Worm (Caenorhabditis elegans) whole organism, midembryonic: ENCODE measurements around the gene mans-2.

Experiments used
- T22C8.4 ChIP-seq: fragments of 200-800 bp; sonication (Bioruptor generic); IDR thresholded peaks from 2 replicates; pipeline ENCODE4 v1.3.6; 2022; ENCODE audit warnings: missing genetic modification characterization, missing compliant biosample characterization
- cog-1 ChIP-seq: sonication (generic microtip); optimal IDR thresholded peaks from 2 replicates; lab custom pipeline; 2016; ENCODE audit warnings: missing genetic modification characterization, missing compliant biosample characterization
- flt-1 ChIP-seq: fragments of 200-800 bp; sonication (Bioruptor generic); IDR thresholded peaks from 2 replicates; pipeline ENCODE4 v1.3.6; 2022; ENCODE audit warnings: missing genetic modification characterization, missing compliant biosample characterization
- klf-2 ChIP-seq: fragments of 200-800 bp; sonication (Bioruptor generic); conservative IDR thresholded peaks from 2 replicates; pipeline ENCODE4 v1.3.6; 2022; ENCODE audit warnings: missing genetic modification reagents, missing genetic modification characterization, missing compliant biosample characterization
- med-1 ChIP-seq: sonication (generic microtip); optimal IDR thresholded peaks from 2 replicates; lab custom pipeline; 2017; ENCODE audit warnings: missing genetic modification characterization, mild to moderate bottlenecking, missing compliant biosample characterization, antibody characterized with exemption, missing genetic modification reagents; ENCODE audit not compliant: insufficient read depth
- ref-1 ChIP-seq: fragments of 200-800 bp; sonication (Bioruptor generic); conservative IDR thresholded peaks from 2 replicates; pipeline ENCODE4 v1.3.6; 2022; ENCODE audit warnings: missing genetic modification reagents, missing genetic modification characterization, missing compliant biosample characterization
- tab-1 ChIP-seq: fragments of 200-800 bp; sonication (Bioruptor generic); IDR thresholded peaks from 2 replicates; pipeline ENCODE4 v1.3.6; 2022; ENCODE audit warnings: missing genetic modification characterization, missing compliant biosample characterization
- ztf-23 ChIP-seq: fragments of 200-800 bp; sonication (Bioruptor generic); IDR thresholded peaks from 2 replicates; pipeline ENCODE4 v1.3.6; 2022; ENCODE audit warnings: missing genetic modification reagents, missing genetic modification characterization, missing compliant biosample characterization
- ztf-29 ChIP-seq: fragments of 200-800 bp; sonication (Bioruptor generic); IDR thresholded peaks from 2 replicates; pipeline ENCODE4 v1.3.6; 2022; ENCODE audit warnings: missing genetic modification reagents, missing genetic modification characterization, missing compliant biosample characterization

Gene mans-2

DNA sequence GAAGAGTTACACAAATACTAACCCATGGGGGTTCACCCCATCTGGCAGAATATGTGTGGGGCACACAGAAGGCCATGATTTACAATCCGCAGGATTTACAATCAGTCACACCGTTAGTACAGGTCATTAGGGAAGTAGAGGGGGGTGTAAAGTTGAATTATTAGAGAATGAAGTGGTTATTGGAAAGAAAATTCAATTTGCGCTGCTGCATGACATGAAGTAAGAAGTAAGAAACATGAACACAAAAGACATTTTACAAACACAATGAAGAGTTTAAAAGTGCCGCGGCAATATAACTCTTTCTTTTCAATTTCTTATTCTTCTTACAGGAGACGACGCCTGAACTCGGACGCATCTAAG lies 24.5 kb downstream of the mans-2 start:
- no peak for TF ChIP-seq ztf-23 (GFP tag; lab: Robert Waterston, UW)
- no peak for TF ChIP-seq ref-1 (GFP tag; lab: Robert Waterston, UW)
- TF ChIP-seq med-1 (GFP tag; lab: Kevin White, UChicago), result no peak
- TF ChIP-seq cog-1 (tag; lab: Kevin White, UChicago), result no peak
- TF ChIP-seq T22C8.4, result no peak
- TF ChIP-seq klf-2 (GFP tag; lab: Robert Waterston, UW), result no peak
- no peak for TF ChIP-seq ztf-29 (GFP tag; lab: Robert Waterston, UW)
- no peak for TF ChIP-seq tab-1 (GFP tag; lab: Robert Waterston, UW)
- no peak for TF ChIP-seq flt-1

DNA sequence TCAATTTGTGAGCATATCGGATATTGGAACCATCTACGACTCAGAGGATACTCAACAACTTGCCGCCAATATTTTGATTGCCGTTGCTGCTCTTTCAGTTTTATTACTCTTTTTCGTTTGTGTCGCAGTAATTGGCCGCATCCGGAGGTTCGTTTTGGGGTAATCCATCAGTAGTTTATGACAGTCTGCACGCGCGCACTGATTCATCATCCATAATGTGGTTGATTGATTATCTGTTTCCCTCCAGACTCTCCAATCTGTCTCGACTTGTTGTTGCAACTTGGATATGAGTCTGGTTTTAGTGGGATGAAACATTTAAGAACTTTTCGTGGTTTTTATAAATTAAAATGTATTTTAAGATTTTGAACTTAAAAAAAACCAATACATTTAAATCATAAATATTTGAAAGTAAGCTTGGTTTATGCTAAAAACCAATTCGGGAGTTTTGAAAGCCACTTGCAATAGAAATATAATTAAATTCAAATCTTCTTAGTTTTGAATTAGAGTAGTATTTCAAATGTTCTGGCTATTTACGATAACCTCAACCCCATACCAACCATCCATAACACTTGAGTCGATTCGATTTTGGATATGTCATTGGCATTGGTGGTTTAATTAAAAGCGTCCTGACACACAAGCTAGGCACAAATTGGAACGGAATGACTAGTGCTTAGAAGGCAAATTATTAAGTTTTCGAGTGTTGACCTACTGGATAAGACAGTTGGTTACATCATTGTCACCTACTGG lies 25.0 kb downstream of the mans-2 start:
- TF ChIP-seq ref-1 (GFP tag; lab: Robert Waterston, UW), result no peak
- TF ChIP-seq klf-2 (GFP tag; lab: Robert Waterston, UW), result no peak
- TF ChIP-seq cog-1 (tag; lab: Kevin White, UChicago), result no peak
- TF ChIP-seq tab-1 (GFP tag; lab: Robert Waterston, UW), result no peak
- no peak for TF ChIP-seq ztf-23 (GFP tag; lab: Robert Waterston, UW)
- no peak for TF ChIP-seq flt-1
- no peak for TF ChIP-seq med-1 (GFP tag; lab: Kevin White, UChicago)
- TF ChIP-seq T22C8.4, result no peak
- no peak for TF ChIP-seq ztf-29 (GFP tag; lab: Robert Waterston, UW)

DNA sequence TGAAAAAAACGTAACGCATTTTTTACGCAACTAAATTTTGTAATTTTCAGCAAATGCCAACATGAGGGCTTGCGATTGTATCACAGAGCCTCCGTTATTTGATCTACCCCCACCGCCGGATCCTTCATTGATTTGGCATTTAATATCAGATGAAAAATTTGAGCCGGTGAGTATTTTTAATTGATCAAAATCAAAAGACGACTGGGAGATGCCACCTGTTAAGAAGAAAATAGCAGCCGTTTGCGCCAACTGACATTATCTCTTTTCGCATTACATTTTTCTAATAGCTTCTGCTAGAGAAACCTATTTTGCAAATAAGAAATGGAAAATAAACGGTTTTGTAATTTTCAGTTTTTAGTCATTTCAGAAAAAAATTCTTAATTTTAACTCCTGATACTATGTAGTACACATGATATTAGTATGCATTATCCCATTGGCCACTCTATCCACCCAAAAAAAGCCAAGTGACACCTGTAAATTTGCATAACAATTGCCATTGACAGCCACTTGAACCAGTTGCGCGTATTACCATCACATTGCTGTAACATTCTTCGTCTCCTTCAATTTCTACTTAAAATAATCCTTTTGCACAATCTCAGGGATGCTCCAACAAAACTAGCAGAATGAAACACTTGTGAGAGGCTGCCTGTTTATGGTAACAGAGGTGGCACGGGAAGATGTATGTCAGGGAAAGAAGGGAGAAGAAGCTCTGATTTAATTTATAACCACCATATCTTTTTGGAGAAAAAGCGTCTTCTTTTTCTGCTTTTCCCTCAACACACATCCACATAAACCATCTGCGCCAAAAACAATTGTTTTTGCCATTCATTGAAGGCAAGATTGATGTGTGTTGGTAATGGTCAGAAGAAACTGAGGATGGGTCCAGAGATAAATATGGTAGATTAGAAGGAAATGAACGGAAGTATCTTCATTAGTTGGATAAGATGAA lies 26.7 kb downstream of the mans-2 start, which contains the start of gene F58H1.5:
Gene F58H1.5 (plus strand): TSS at position 51 of the 949 bp plus-strand sequence.
- TF ChIP-seq tab-1 (GFP tag; lab: Robert Waterston, UW), result no peak
- no peak for TF ChIP-seq klf-2 (GFP tag; lab: Robert Waterston, UW)
- TF ChIP-seq cog-1 (tag; lab: Kevin White, UChicago), result no peak
- no peak for TF ChIP-seq ztf-29 (GFP tag; lab: Robert Waterston, UW)
- no peak for TF ChIP-seq med-1 (GFP tag; lab: Kevin White, UChicago)
- no peak for TF ChIP-seq T22C8.4
- TF ChIP-seq flt-1, result no peak
- TF ChIP-seq ztf-23 (GFP tag; lab: Robert Waterston, UW), result no peak
- TF ChIP-seq ref-1 (GFP tag; lab: Robert Waterston, UW), result no peak

DNA sequence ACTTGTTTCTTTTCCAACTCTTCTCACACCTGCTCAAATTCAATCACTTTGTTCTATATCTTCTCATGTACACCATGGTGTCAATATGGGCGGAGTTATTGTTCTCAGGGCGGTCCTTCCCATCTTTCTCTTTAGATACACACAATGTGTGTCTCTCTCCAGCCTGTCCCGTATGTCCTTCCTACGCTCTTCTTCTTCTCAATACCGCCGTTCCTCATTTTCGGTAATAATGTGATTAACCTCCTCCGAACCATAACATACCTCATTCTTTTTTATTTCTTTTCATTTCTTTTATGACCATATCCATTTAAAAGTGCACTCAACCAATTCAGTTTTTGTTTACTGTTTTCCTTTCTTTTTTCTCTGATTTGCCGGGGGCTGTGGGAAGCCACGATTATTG lies 29.7 kb downstream of the mans-2 start:
- TF ChIP-seq med-1 (GFP tag; lab: Kevin White, UChicago) (no peak), flt-1 (peak; percentile 39; the same call in 1 of the 2 replicates)

DNA sequence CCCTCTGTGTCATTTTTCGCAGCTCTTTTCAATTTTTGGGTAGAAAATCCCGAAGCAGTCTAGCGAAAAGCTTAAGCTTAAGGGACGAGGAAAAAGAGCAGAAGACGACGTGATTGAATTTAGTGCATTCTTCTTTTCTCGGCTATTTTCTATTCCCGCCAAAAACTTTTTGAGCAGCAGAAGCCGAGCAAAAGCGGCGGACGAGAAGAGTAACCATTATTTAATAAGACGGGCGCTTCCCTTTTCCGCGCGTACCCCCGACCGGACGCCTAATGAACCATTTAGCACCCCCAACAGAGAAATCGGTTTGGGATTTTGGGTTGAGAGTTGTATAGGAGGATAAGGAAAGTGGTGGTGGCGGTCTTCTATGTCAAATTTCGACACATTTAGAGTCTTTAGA lies 31.7 kb downstream of the mans-2 start:
- TF ChIP-seq cog-1 (tag; lab: Kevin White, UChicago), result no peak
- no peak for TF ChIP-seq tab-1 (GFP tag; lab: Robert Waterston, UW)
- TF ChIP-seq med-1 (GFP tag; lab: Kevin White, UChicago), result no peak
- TF ChIP-seq T22C8.4, result no peak
- no peak for TF ChIP-seq flt-1
- no peak for TF ChIP-seq ztf-29 (GFP tag; lab: Robert Waterston, UW)
- TF ChIP-seq ref-1 (GFP tag; lab: Robert Waterston, UW), result no peak
- TF ChIP-seq klf-2 (GFP tag; lab: Robert Waterston, UW), result no peak
- no peak for TF ChIP-seq ztf-23 (GFP tag; lab: Robert Waterston, UW)

DNA sequence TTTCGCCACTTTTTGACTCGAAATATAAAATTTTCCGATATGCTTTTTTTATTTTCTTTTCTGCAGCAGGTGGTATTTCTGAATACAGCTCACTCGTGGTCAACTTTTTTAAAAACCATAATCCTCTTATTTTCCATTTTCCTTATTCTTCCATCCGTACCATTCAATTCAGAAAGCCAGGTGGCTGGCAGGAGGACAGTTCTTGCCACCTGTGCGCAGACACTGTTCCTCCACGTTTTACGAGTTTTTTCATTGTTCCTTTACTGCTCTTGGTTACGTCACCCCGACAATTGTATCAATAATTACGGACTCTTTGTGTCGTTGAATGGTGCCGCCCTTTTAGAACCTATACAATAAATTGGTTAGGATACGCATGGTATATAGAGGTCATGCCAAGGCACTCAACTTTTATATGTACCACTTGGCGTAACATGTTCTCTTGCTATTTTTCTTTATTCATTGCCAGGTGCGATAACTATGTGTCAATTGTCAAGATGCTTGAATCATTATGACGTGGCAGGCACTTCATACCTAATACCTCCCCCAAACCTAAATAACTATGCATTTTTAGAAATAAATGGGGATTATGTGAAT lies 32.3 kb downstream of the mans-2 start:
- TF ChIP-seq ztf-23 (GFP tag; lab: Robert Waterston, UW) (no peak), T22C8.4 (no peak), klf-2 (GFP tag; lab: Robert Waterston, UW) (no peak)

DNA sequence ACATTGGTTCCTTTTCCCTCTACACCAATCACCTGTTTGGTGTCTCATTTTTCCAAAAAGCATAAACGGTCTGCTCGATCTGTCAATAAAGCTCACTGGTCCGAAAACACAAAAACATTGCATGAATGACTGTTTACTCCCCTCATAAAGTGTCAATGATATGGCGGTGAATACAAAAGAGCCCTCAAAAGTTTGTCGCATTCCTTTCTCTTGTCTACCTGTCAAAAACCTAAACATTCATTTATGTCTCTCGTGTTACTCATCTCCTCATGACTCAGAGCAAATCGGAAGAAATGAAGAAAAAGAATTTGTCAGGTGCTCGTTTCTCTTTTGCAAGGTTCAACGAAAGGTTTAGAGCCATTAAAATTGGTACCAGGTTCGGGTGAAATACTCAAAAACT lies 34.1 kb downstream of the mans-2 start:
- TF ChIP-seq ztf-23 (GFP tag; lab: Robert Waterston, UW) (no peak), cog-1 (tag; lab: Kevin White, UChicago) (no peak), klf-2 (GFP tag; lab: Robert Waterston, UW) (no peak), ref-1 (GFP tag; lab: Robert Waterston, UW) (no peak), ztf-29 (GFP tag; lab: Robert Waterston, UW) (no peak), med-1 (GFP tag; lab: Kevin White, UChicago) (no peak), tab-1 (GFP tag; lab: Robert Waterston, UW) (no peak), T22C8.4 (no peak), flt-1 (no peak)

DNA sequence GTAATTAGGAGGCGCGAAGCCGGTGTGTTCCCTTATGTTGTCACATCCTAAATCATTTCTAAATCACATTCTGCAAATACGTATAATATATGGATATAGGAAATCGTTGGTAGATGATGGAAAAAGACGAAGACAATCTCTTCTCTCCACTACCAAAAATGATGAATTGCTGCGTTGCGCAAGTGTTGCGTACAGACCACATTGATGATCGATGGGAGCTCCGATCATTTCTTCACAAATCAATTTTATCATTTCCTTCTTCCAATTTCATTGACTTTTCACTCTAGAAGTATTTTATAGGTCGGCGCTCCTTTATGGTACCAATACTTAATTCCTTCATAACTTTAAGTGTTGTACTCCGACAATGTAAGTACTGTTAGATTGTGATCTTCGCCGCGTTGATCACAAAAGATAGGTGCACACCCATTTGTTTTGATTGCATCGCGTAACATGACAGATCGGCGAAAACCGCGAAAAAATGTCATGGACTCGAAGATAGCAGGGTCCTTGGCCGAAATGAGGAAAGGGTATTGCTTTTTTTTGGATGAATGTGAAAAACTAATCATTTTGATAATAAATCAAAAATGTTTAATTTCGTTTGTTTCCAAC lies 35.7 kb downstream of the mans-2 start:
- TF ChIP-seq cog-1 (tag; lab: Kevin White, UChicago) (no peak), ztf-23 (GFP tag; lab: Robert Waterston, UW) (no peak), ztf-29 (GFP tag; lab: Robert Waterston, UW) (no peak), med-1 (GFP tag; lab: Kevin White, UChicago) (no peak), tab-1 (GFP tag; lab: Robert Waterston, UW) (no peak), T22C8.4 (no peak), ref-1 (GFP tag; lab: Robert Waterston, UW) (no peak), klf-2 (GFP tag; lab: Robert Waterston, UW) (no peak), flt-1 (no peak)
